Worm (Caenorhabditis elegans): ENCODE measurements around the gene T26A5.8.

- no peak for TF ChIP-seq peb-1 (tag; optimal IDR thresholded peaks at IDR 0.05)
- TF ChIP-seq aly-2 (tag; optimal IDR thresholded peaks at IDR 0.05): no peak
Measured at ce11 chrIII:6420201-6420600, 42.5 kb downstream of the T26A5.8 start.
